Worm (Caenorhabditis elegans) whole organism, midembryonic: ENCODE results near the gene dro-1.

ENCODE experiments used
- T22C8.4 ChIP-seq: fragments of 200-800 bp; sonication (Bioruptor generic); IDR thresholded peaks from 2 replicates; pipeline ENCODE4 v1.3.6; 2022; ENCODE audit warnings: missing genetic modification characterization, missing compliant biosample characterization
- cog-1 ChIP-seq: sonication (generic microtip); optimal IDR thresholded peaks from 2 replicates; lab custom pipeline; 2016; ENCODE audit warnings: missing genetic modification characterization, missing compliant biosample characterization
- flt-1 ChIP-seq: fragments of 200-800 bp; sonication (Bioruptor generic); IDR thresholded peaks from 2 replicates; pipeline ENCODE4 v1.3.6; 2022; ENCODE audit warnings: missing genetic modification characterization, missing compliant biosample characterization
- klf-2 ChIP-seq: fragments of 200-800 bp; sonication (Bioruptor generic); conservative IDR thresholded peaks from 2 replicates; pipeline ENCODE4 v1.3.6; 2022; ENCODE audit warnings: missing genetic modification reagents, missing genetic modification characterization, missing compliant biosample characterization
- med-1 ChIP-seq: sonication (generic microtip); optimal IDR thresholded peaks from 2 replicates; lab custom pipeline; 2017; ENCODE audit warnings: missing genetic modification characterization, mild to moderate bottlenecking, missing compliant biosample characterization, antibody characterized with exemption, missing genetic modification reagents; ENCODE audit not compliant: insufficient read depth
- ref-1 ChIP-seq: fragments of 200-800 bp; sonication (Bioruptor generic); conservative IDR thresholded peaks from 2 replicates; pipeline ENCODE4 v1.3.6; 2022; ENCODE audit warnings: missing genetic modification reagents, missing genetic modification characterization, missing compliant biosample characterization
- tab-1 ChIP-seq: fragments of 200-800 bp; sonication (Bioruptor generic); IDR thresholded peaks from 2 replicates; pipeline ENCODE4 v1.3.6; 2022; ENCODE audit warnings: missing genetic modification characterization, missing compliant biosample characterization
- ztf-23 ChIP-seq: fragments of 200-800 bp; sonication (Bioruptor generic); IDR thresholded peaks from 2 replicates; pipeline ENCODE4 v1.3.6; 2022; ENCODE audit warnings: missing genetic modification reagents, missing genetic modification characterization, missing compliant biosample characterization
- ztf-29 ChIP-seq: fragments of 200-800 bp; sonication (Bioruptor generic); IDR thresholded peaks from 2 replicates; pipeline ENCODE4 v1.3.6; 2022; ENCODE audit warnings: missing genetic modification reagents, missing genetic modification characterization, missing compliant biosample characterization

Gene dro-1

DNA sequence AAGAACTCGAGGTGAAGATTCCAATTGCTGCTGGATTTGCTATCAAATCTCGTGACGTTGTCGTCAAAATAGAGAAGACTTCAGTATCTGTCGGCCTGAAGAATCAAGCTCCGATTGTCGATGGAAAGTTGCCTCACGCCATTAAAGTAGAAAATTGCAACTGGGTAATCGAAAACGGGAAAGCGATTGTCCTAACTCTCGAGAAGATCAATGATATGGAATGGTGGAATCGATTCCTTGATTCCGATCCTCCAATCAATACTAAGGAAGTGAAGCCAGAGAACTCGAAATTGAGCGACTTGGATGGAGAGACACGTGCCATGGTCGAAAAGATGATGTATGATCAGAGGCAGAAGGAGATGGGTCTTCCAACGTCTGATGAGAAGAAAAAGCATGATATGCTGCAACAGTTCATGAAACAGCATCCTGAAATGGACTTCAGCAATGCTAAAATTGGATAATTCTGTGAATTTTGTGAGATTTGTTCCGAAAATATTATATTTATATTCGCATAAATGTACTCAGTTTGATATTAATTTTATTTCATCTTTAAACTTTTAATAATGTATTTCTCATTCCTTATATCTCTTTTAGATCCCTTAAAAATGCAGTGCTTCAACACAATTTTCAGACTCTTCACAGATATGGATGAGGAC lies at the start of gene dro-1:
Gene dro-1 (plus strand): TSS at position 606 of the 656 bp plus-strand sequence.
- TF ChIP-seq tab-1 (GFP tag; lab: Robert Waterston, UW) (no peak), ztf-23 (GFP tag; lab: Robert Waterston, UW) (no peak), T22C8.4 (GFP tag; lab: Robert Waterston, UW) (no peak), cog-1 (tag; lab: Kevin White, UChicago) (no peak), ref-1 (GFP tag; lab: Robert Waterston, UW) (no peak), flt-1 (no peak), med-1 (GFP tag; lab: Kevin White, UChicago) (no peak), ztf-29 (no peak), klf-2 (GFP tag; lab: Robert Waterston, UW) (no peak)

DNA sequence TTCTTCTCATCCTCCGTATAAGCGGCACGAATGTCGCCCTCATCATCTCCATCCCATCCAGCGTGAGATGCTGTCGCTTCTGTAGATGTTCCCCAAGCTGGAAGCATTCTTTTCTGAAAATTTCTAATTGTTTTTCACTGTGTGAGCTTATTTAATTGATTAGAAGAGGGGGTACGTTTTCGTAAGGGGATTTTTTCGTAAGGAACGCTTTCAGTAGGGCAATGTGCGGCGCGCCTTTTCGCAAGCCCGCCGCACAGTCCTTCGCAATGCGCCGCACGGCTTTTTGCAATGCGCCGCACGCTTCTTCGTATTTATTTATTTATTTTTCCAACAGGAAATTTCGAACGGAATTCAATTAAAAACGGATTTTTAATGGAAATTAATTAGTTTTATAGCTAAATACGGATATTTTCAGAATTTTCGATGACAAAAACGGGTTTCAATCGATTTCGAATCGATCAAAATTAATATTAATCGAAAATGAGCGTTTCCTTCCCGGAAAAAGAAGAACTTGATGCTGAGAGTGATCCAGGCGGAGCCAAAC lies 49.4 kb upstream of the dro-1 start, which contains the start of gene set-25:
Gene set-25 (minus strand): TSS at position 120 of the 544 bp plus-strand sequence.
- TF ChIP-seq klf-2 (GFP tag; lab: Robert Waterston, UW): peak; percentile 77
- peak; percentile 34; the same call in 1 of the 2 replicates for TF ChIP-seq tab-1 (GFP tag; lab: Robert Waterston, UW)
- TF ChIP-seq flt-1: peak; percentile 67
- TF ChIP-seq ztf-23 (GFP tag; lab: Robert Waterston, UW): peak; percentile 86
- peak; percentile 48 for TF ChIP-seq med-1 (GFP tag; lab: Kevin White, UChicago)

DNA sequence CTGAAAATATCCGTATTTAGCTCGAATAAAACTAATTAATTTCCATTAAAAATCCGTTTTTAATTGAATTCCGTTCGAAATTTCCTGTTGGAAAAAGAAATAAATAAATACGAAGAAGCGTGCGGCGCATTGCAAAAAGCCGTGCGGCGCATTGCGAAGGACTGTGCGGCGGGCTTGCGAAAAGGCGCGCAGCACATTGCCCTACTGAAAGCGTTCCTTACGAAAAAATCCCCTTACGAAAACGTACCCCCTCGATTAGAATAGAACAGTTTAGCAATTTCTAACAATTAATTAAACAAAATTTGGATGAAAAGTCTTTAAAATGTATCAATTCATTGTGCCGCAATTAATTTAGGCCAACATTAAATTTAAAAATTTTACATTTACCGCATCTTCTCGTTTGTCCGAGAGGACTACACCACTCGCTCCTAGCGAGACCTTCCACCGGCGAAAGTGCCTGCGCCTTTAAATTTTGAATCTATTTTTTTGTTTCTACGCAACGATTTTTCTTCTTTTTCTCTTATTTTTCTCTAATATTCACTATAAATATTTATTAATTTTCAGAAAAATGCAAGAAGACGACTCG lies 46.1 kb upstream of the dro-1 start, which contains the start of gene npp-18:
Gene npp-18 (plus strand): TSS at position 565 of the 586 bp plus-strand sequence.
- peak; percentile 93 for TF ChIP-seq ztf-23 (GFP tag; lab: Robert Waterston, UW)
- peak; percentile 87 for TF ChIP-seq tab-1 (GFP tag; lab: Robert Waterston, UW)
- peak; percentile 88 for TF ChIP-seq ztf-29
- peak; percentile 64 for TF ChIP-seq ref-1 (GFP tag; lab: Robert Waterston, UW)
- TF ChIP-seq T22C8.4 (GFP tag; lab: Robert Waterston, UW): peak; percentile 74
- peak; percentile 84 for TF ChIP-seq klf-2 (GFP tag; lab: Robert Waterston, UW)
- peak; percentile 91 for TF ChIP-seq flt-1

DNA sequence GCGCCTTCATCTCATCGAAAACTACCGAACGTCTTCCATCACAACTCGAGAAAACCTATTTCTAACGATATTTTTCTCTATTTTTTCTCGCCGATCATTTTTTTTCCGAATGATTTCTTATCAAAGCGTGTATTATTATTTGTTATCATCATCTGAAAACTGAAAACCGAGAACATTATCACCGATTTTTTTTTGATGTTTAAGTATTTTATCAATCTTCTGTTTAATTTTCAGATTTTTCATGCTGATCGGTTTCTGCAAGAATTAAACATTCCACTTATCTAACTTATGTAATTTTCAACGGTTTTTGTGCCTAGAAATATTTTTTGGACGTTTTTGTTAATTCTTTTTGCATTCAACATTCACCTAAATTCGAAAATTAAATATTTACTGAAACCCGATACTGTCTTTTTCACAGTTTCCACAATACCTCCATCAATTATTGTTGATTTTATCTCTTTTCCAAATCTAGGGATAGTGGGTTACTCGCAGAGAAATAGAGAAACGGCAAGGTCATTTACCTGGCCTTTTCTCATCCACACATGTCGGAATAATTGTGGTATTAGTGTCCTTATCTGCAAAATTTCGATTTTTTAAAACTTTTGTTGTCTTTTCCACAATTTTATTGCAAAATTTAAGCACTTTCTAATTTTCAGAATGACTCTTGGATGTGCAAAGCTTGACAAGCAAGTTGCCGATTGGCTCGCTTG lies 43.6 kb upstream of the dro-1 start, which contains the start of gene pgm-2:
Gene pgm-2 (plus strand): TSS at position 657 of the 710 bp plus-strand sequence.
- no peak for TF ChIP-seq tab-1 (GFP tag; lab: Robert Waterston, UW)
- no peak for TF ChIP-seq klf-2 (GFP tag; lab: Robert Waterston, UW)
- TF ChIP-seq med-1 (GFP tag; lab: Kevin White, UChicago): no peak
- no peak for TF ChIP-seq cog-1 (tag; lab: Kevin White, UChicago)
- no peak for TF ChIP-seq T22C8.4 (GFP tag; lab: Robert Waterston, UW)
- no peak for TF ChIP-seq ztf-23 (GFP tag; lab: Robert Waterston, UW)
- TF ChIP-seq ref-1 (GFP tag; lab: Robert Waterston, UW): no peak
- no peak for TF ChIP-seq ztf-29
- TF ChIP-seq flt-1: no peak

DNA sequence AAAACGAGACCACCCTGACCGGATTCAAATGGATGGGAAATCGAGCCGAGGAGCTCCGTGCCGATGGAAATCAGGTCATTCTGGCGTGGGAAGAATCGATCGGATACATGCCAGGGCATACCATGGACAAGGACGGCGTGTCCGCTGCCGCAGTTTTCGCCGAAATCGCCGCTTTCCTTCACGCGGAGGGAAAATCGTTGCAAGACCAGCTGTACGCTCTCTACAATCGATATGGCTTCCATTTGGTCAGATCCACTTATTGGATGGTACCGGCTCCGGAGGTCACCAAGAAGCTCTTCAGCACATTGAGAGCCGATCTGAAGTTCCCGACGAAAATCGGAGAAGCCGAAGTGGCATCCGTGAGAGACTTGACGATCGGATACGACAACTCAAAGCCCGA lies 40.5 kb upstream of the dro-1 start:
- TF ChIP-seq med-1 (GFP tag; lab: Kevin White, UChicago) (no peak), tab-1 (GFP tag; lab: Robert Waterston, UW) (no peak), ztf-23 (GFP tag; lab: Robert Waterston, UW) (no peak), flt-1 (0 out of 2 replicates have a peak, but pooled peaks have one; percentile 12), T22C8.4 (GFP tag; lab: Robert Waterston, UW) (no peak), ref-1 (GFP tag; lab: Robert Waterston, UW) (no peak), cog-1 (tag; lab: Kevin White, UChicago) (no peak)

DNA sequence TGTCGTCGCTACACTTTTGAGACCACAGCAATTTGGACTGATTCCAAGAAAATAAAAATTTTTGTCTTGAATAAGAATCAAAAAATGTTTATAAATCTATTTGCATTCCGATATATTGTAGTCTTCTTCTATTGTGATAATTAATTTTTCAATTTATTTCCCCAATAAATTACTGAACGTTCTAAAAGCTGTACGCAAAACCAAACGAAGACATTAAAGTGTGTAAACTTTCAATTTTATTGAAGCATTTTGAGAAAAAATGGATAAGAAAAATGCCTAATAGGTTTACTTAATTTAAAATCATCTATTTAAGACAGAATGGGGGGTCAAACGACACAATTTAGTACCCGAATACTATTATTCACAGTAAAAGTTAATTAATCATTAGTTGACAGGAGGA lies 39.9 kb upstream of the dro-1 start:
- TF ChIP-seq klf-2 (GFP tag; lab: Robert Waterston, UW) (no peak), tab-1 (GFP tag; lab: Robert Waterston, UW) (no peak), med-1 (GFP tag; lab: Kevin White, UChicago) (no peak), ztf-29 (no peak), ref-1 (GFP tag; lab: Robert Waterston, UW) (no peak), cog-1 (tag; lab: Kevin White, UChicago) (no peak), ztf-23 (GFP tag; lab: Robert Waterston, UW) (no peak), flt-1 (no peak), T22C8.4 (GFP tag; lab: Robert Waterston, UW) (no peak)

DNA sequence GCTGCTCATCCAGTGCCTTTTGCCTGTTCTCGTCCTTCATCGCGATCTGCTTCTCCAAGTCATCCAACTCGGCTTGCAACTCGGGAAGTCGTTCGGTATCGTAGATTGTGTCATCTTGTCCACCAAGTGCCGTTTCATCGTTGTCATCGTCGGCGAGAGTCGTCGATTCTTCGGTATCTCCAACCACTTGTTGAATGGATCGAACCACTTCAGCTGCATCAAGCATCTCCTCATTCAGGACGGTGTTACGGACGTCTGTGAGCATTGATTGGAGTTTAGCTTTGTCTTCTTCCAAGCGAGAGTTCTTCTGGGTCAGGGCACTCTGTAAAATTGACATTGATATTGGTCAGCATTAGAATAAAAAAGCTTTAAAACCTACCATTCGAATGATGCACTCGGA lies 36.9 kb upstream of the dro-1 start:
- TF ChIP-seq tab-1 (GFP tag; lab: Robert Waterston, UW) (no peak), flt-1 (no peak), ztf-23 (GFP tag; lab: Robert Waterston, UW) (no peak), ztf-29 (no peak), cog-1 (tag; lab: Kevin White, UChicago) (no peak), T22C8.4 (GFP tag; lab: Robert Waterston, UW) (no peak), klf-2 (GFP tag; lab: Robert Waterston, UW) (no peak), ref-1 (GFP tag; lab: Robert Waterston, UW) (no peak), med-1 (GFP tag; lab: Kevin White, UChicago) (no peak)

DNA sequence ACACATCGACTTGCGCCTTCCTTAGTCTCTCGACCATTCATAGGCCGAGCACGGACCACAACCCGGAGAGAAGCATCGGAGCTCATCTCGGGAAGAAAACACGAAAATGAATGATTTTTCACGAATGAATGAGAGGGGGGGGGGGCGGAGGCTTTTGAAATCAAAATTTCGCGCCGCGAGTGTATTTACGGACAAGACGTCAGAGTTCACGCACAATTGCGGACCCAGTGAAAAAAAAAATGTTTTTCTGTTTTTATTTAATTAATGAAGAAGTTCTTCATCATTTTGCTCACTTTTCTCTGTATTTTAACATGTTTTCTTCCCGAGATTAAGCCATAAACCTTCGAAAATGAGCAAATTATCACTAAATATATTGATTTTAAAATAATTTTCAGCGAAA lies 35.4 kb upstream of the dro-1 start, which contains the start of the genes klp-19 and slc-36.1:
Gene klp-19 (minus strand): TSS at position 153 of the 400 bp plus-strand sequence.
Gene slc-36.1 (plus strand): TSS at position 396 of the 400 bp plus-strand sequence.
- no peak for TF ChIP-seq T22C8.4 (GFP tag; lab: Robert Waterston, UW)
- no peak for TF ChIP-seq ztf-23 (GFP tag; lab: Robert Waterston, UW)
- TF ChIP-seq klf-2 (GFP tag; lab: Robert Waterston, UW): no peak
- no peak for TF ChIP-seq tab-1 (GFP tag; lab: Robert Waterston, UW)
- no peak for TF ChIP-seq med-1 (GFP tag; lab: Kevin White, UChicago)
